Worm (Caenorhabditis elegans) whole organism, L4 larva: ENCODE measurements around the gene hot-9.

Experiments used
- nhr-11 ChIP-seq: fragments of 150-350 bp; optimal IDR thresholded peaks from 2 replicates; lab custom pipeline; 2014; ENCODE audit warnings: missing biosample characterization, missing genetic modification characterization
- unc-62 ChIP-seq, 3 experiments: fragments of 150-350 bp in 1 of 3; sonication (generic microtip); optimal IDR thresholded peaks in 2 of 3; peaks in 1 of 3; 1 replicate in 1 of 3; 2 replicates in 2 of 3; lab custom pipeline; 2014 to 2017; ENCODE audit warnings: missing biosample characterization in 3 of 3, missing genetic modification characterization in 3 of 3, missing genetic modification reagents in 3 of 3, missing genotype in 1 of 3

DNA sequence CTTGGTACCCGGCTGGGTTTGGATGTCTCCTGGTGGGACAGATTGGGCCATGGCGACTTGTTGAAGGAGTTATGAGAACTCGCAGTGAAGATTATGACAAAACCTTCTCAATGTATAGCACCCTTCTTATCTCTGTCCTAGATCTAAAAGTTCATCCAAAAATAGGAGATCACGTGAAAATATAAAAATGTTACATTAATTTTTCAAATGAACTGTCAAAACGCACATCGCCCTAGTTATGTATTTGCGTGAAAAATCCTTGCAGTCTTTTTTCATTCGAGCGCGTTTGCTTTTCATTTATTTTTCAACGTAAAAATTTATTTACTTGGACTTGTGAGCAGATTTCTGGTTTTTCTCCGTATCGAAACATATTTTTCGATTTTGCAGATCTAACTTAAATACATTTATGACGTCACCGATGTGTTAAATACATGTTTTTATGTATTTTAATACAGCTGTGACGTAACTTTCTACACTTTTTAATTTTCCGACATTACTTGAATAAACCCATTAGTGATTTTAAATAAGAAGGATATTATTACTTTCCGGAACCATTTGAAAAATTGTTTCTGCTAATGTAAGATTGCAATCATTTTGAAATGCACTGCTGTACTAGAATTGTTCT, 10.8 kb upstream of the hot-9 start, which contains the start of gene msp-55:
- TF ChIP-seq nhr-11, result no peak
- no peak for TF ChIP-seq unc-62 (GFP tag; optimal IDR thresholded peaks at IDR 0.05 in 1 of 2; lab: Kevin White, UChicago)
- TF ChIP-seq unc-62 (tag; optimal IDR thresholded peaks at IDR 0.05; lab: Kevin White, UChicago), result no peak
